Worm (Caenorhabditis elegans) whole organism, L2 larva: ENCODE data around the gene ptr-15.

ENCODE experiments used
- C34F6.9 ChIP-seq: fragments of 150-350 bp; optimal IDR thresholded peaks from 2 replicates; lab custom pipeline; 2014; ENCODE audit warnings: missing biosample characterization, missing genetic modification characterization
- F13H6.1 ChIP-seq: sonication (generic microtip); optimal IDR thresholded peaks from 2 replicates; lab custom pipeline; 2016; ENCODE audit warnings: missing genetic modification characterization, missing compliant biosample characterization
- R02D3.7 ChIP-seq: fragments of 150-350 bp; optimal IDR thresholded peaks from 2 replicates; lab custom pipeline; 2014; ENCODE audit warnings: missing biosample characterization, missing genetic modification characterization
- Y55F3AM.14 ChIP-seq: fragments of 200-800 bp; sonication (Bioruptor generic); optimal IDR thresholded peaks from 2 replicates; lab custom pipeline; 2018; ENCODE audit warnings: mild to moderate bottlenecking, missing genetic modification characterization, missing compliant biosample characterization
- ZK546.5 ChIP-seq: sonication (generic microtip); optimal IDR thresholded peaks from 2 replicates; lab custom pipeline; 2017; ENCODE audit warnings: missing biosample characterization, missing genetic modification characterization
- aly-2 ChIP-seq: fragments of 150-350 bp; optimal IDR thresholded peaks from 2 replicates; lab custom pipeline; 2014; ENCODE audit warnings: missing biosample characterization, missing genetic modification characterization
- ama-1 ChIP-seq: fragments of 150-350 bp; optimal IDR thresholded peaks from 2 replicates; lab custom pipeline; 2018; ENCODE audit warnings: inconsistent platforms
- ceh-82 ChIP-seq: fragments of 150-350 bp; optimal IDR thresholded peaks from 2 replicates; lab custom pipeline; 2014; ENCODE audit warnings: missing biosample characterization, missing genetic modification characterization
- crh-2 ChIP-seq: sonication (generic microtip); optimal IDR thresholded peaks from 2 replicates; lab custom pipeline; 2017; ENCODE audit warnings: missing biosample characterization, missing genetic modification characterization
- dmd-4 ChIP-seq: sonication (generic microtip); optimal IDR thresholded peaks from 2 replicates; lab custom pipeline; 2017; ENCODE audit warnings: missing biosample characterization, missing genetic modification characterization
- elt-1 ChIP-seq: fragments of 150-350 bp; optimal IDR thresholded peaks from 2 replicates; lab custom pipeline; 2014; ENCODE audit warnings: missing biosample characterization, missing genetic modification characterization
- fos-1 ChIP-seq: fragments of 150-350 bp; optimal IDR thresholded peaks from 2 replicates; lab custom pipeline; 2014; ENCODE audit warnings: missing biosample characterization, missing genetic modification characterization
- gmeb-1 ChIP-seq: fragments of 150-350 bp; optimal IDR thresholded peaks from 2 replicates; lab custom pipeline; 2014; ENCODE audit warnings: missing biosample characterization, missing genetic modification characterization
- lin-11 ChIP-seq: fragments of 150-350 bp; sonication (generic microtip); optimal IDR thresholded peaks from 2 replicates; lab custom pipeline; 2014; ENCODE audit warnings: missing biosample characterization, missing genetic modification characterization, inconsistent platforms, mixed read lengths
- lin-13 ChIP-seq: fragments of 150-350 bp; optimal IDR thresholded peaks from 2 replicates; lab custom pipeline; 2014; ENCODE audit warnings: missing biosample characterization, missing genetic modification reagents, missing genetic modification characterization
- lin-39 ChIP-seq: fragments of 150-350 bp; optimal IDR thresholded peaks from 2 replicates; lab custom pipeline; 2014; ENCODE audit warnings: missing biosample characterization, missing genetic modification reagents, missing genetic modification characterization
- mab-5 ChIP-seq: fragments of 150-350 bp; optimal IDR thresholded peaks from 2 replicates; lab custom pipeline; 2014; ENCODE audit warnings: missing biosample characterization, missing genetic modification characterization
- mbf-1 ChIP-seq: sonication (generic microtip); optimal IDR thresholded peaks from 2 replicates; lab custom pipeline; 2017; ENCODE audit warnings: missing biosample characterization, missing genetic modification characterization
- mdl-1 ChIP-seq, 2 experiments: fragments of 150-350 bp in 1 of 2; sonication (generic microtip) in 1 of 2; optimal IDR thresholded peaks; 2 replicates each; lab custom pipeline; 2017; ENCODE audit warnings: missing biosample characterization in 2 of 2, missing genetic modification characterization in 2 of 2
- nhr-10 ChIP-seq: sonication (generic microtip); optimal IDR thresholded peaks from 2 replicates; lab custom pipeline; 2017; ENCODE audit warnings: missing biosample characterization, missing genetic modification characterization
- nhr-11 ChIP-seq: fragments of 150-350 bp; optimal IDR thresholded peaks from 2 replicates; lab custom pipeline; 2014; ENCODE audit warnings: missing biosample characterization, missing genetic modification characterization
- nhr-12 ChIP-seq: fragments of 150-350 bp; optimal IDR thresholded peaks from 2 replicates; lab custom pipeline; 2014; ENCODE audit warnings: missing biosample characterization, missing genetic modification characterization
- nhr-129 ChIP-seq: fragments of 150-350 bp; optimal IDR thresholded peaks from 2 replicates; lab custom pipeline; 2014; ENCODE audit warnings: missing biosample characterization, missing genetic modification characterization
- nhr-21 ChIP-seq: fragments of 150-350 bp; optimal IDR thresholded peaks from 2 replicates; lab custom pipeline; 2014; ENCODE audit warnings: missing biosample characterization, missing genetic modification characterization
- nhr-25 ChIP-seq: fragments of 150-350 bp; sonication (generic microtip); optimal IDR thresholded peaks from 3 replicates; lab custom pipeline; 2014; ENCODE audit warnings: missing biosample characterization, missing genetic modification characterization
- nhr-6 ChIP-seq: fragments of 150-350 bp; optimal IDR thresholded peaks from 2 replicates; lab custom pipeline; 2014; ENCODE audit warnings: missing biosample characterization, missing genetic modification characterization
- nhr-77 ChIP-seq: fragments of 150-350 bp; optimal IDR thresholded peaks from 2 replicates; lab custom pipeline; 2014; ENCODE audit warnings: missing biosample characterization, missing genetic modification characterization
- skn-1 ChIP-seq: sonication (generic microtip); optimal IDR thresholded peaks from 2 replicates; lab custom pipeline; 2017; ENCODE audit warnings: missing biosample characterization, missing genetic modification characterization
- sma-3 ChIP-seq: sonication (generic microtip); optimal IDR thresholded peaks from 2 replicates; lab custom pipeline; 2016; ENCODE audit warnings: missing genetic modification reagents, missing genetic modification characterization, missing compliant biosample characterization
- sma-9 ChIP-seq, 2 experiments: fragments of 150-350 bp in 1 of 2; sonication (generic microtip) in 1 of 2; optimal IDR thresholded peaks; 2 replicates each; lab custom pipeline; 2014 to 2016; ENCODE audit warnings: missing genetic modification characterization in 2 of 2, mild to moderate bottlenecking in 1 of 2, missing biosample characterization in 1 of 2, missing compliant biosample characterization in 1 of 2, missing genetic modification reagents in 1 of 2, moderate library complexity in 1 of 2
- snpc-4 ChIP-seq: fragments of 150-350 bp; optimal IDR thresholded peaks from 2 replicates; lab custom pipeline; 2014; ENCODE audit warnings: missing biosample characterization, missing genetic modification characterization
- unc-39 ChIP-seq: fragments of 150-350 bp; optimal IDR thresholded peaks from 2 replicates; lab custom pipeline; 2014; ENCODE audit warnings: missing biosample characterization, missing genetic modification characterization
- unc-55 ChIP-seq: fragments of 150-350 bp; sonication (generic microtip); optimal IDR thresholded peaks from 3 replicates; lab custom pipeline; 2014; ENCODE audit warnings: missing biosample characterization, missing genetic modification reagents, missing genetic modification characterization
- unc-62 ChIP-seq: fragments of 150-350 bp; optimal IDR thresholded peaks from 2 replicates; lab custom pipeline; 2014; ENCODE audit warnings: missing biosample characterization, missing genetic modification reagents, missing genetic modification characterization
- zag-1 ChIP-seq: fragments of 150-350 bp; optimal IDR thresholded peaks from 2 replicates; lab custom pipeline; 2014; ENCODE audit warnings: missing biosample characterization, missing genetic modification characterization
- ztf-1 ChIP-seq: fragments of 200-800 bp; sonication (Bioruptor generic); conservative IDR thresholded peaks from 2 replicates; pipeline ENCODE4 v1.3.6; 2022; ENCODE audit warnings: missing genetic modification characterization, missing compliant biosample characterization
- ztf-4 ChIP-seq: fragments of 150-350 bp; optimal IDR thresholded peaks from 2 replicates; lab custom pipeline; 2014; ENCODE audit warnings: missing biosample characterization, missing genetic modification characterization

The ptr-15 gene

DNA sequence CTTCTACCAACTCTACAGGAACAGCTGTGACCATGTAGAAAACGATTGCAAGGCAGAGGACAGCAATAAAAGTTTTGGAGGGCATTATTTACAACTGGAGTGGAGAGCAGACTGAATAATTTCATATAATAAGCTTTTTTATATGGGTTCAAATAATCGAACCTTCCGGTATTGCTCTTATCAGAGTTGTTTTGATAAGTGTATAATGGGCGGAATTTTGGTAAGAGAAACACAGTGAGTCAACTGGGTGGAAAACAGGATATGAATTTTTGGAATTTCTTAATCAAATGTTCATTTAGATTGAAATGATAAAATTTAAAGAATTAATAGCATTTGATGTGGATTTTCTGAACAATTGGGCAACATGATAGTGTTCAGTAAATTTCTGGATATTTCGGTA is 20.0 kb downstream of the ptr-15 start, which contains the start of gene Y57E12B.11:
Gene Y57E12B.11, minus strand, starts transcription at position 101 of the 400 bp plus-strand sequence.
- TF ChIP-seq unc-55 (no peak), aly-2 (tag; lab: Kevin White, UChicago) (no peak), dmd-4 (tag; lab: Kevin White, UChicago) (no peak), nhr-25 (tag; lab: Kevin White, UChicago) (no peak), elt-1 (no peak), Y55F3AM.14 (GFP tag; lab: Kevin White, UChicago) (no peak), gmeb-1 (tag; lab: Kevin White, UChicago) (no peak), zag-1 (no peak), nhr-21 (tag; lab: Kevin White, UChicago) (no peak)
- TF ChIP-seq, all 48 proteins: peak for 0

DNA sequence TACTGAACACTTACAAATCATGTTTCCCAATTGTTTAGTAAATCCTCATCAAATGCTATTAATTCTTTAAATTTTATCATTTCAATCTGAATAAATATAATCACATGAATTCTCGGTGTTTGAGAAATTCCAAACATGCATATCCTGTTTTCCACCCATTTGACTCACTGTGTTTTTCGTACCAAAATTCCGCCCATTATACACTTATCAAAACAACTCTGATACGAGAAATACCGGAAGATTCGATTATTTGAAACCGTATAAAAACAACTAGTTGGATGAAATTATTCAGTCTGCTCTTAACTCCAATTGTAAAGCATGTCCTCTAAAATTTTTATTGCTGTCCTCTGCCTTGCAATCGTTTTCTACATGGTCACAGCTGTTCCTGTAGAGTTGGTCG is 21.6 kb downstream of the ptr-15 start, which contains the start of gene Y57E12B.1:
Gene Y57E12B.1, plus strand, starts transcription at position 301 of the 400 bp plus-strand sequence.
- TF ChIP-seq nhr-129 (tag; lab: Kevin White, UChicago) (no peak), lin-39 (tag; lab: Kevin White, UChicago) (no peak), mbf-1 (tag; lab: Kevin White, UChicago) (no peak), nhr-25 (tag; lab: Kevin White, UChicago) (no peak), snpc-4 (tag; lab: Kevin White, UChicago) (no peak), gmeb-1 (tag; lab: Kevin White, UChicago) (no peak), nhr-77 (tag; lab: Kevin White, UChicago) (no peak), nhr-6 (no peak), elt-1 (no peak), ceh-82 (tag; lab: Kevin White, UChicago) (no peak)
- TF ChIP-seq, all 48 proteins: peak for 0

DNA sequence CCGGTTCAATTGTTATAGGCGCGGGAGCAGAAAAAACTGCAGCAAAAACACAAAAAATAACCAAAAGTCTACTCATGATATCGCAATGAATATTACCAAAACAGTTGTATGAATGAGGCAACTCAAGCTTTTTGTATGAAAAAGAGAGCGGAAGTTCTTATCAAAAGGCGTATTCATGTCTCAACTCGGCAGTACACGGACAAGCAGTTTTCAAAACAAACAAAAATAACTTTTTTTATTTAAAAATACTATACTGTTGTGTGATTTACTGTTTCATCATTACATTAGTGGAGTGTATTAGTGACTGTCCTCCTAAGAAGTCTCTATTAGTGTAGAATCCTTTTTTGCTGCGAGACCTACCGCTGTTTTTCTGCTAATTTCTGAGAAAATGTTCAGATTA is 22.4 kb downstream of the ptr-15 start, which contains the start of gene Y57E12B.4:
Gene Y57E12B.4, minus strand, starts transcription at position 101 of the 400 bp plus-strand sequence.
- TF ChIP-seq R02D3.7 (tag; lab: Kevin White, UChicago) = no peak
- TF ChIP-seq skn-1 (tag; lab: Kevin White, UChicago) = no peak
- no peak for TF ChIP-seq lin-11 (tag; lab: Kevin White, UChicago)
- no peak for TF ChIP-seq lin-39 (tag; lab: Kevin White, UChicago)
- no peak for TF ChIP-seq sma-3 (GFP tag; lab: Kevin White, UChicago)

DNA sequence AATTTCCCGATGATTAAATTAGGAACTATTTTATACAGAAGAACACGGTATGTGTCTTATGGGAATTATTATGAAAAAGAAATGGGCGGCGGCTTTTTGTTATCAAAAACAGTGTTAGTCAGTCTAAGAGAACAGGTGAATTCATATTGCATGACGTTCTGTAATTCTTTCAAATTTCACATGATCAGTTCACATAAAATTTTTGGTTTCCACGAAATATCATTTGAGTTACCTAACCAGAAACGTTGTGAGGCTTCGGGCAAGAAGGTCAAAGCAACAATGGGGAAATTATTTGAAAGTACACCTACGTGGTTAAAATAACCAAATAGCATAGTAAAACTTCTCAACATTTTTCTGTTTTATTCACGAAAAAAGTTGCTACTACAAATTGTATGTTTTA is 33.9 kb downstream of the ptr-15 start, which contains the start of gene Y57E12B.10:
Gene Y57E12B.10, minus strand, starts transcription at position 101 of the 400 bp plus-strand sequence.
- TF ChIP-seq ztf-4 (tag; lab: Kevin White, UChicago) = no peak
- no peak for TF ChIP-seq fos-1
- no peak for TF ChIP-seq nhr-25 (tag; lab: Kevin White, UChicago)
- no peak for TF ChIP-seq nhr-12 (tag; lab: Kevin White, UChicago)
- no peak for TF ChIP-seq nhr-10 (tag; lab: Kevin White, UChicago)
- TF ChIP-seq ZK546.5 = no peak
- no peak for TF ChIP-seq C34F6.9 (tag; lab: Kevin White, UChicago)

DNA sequence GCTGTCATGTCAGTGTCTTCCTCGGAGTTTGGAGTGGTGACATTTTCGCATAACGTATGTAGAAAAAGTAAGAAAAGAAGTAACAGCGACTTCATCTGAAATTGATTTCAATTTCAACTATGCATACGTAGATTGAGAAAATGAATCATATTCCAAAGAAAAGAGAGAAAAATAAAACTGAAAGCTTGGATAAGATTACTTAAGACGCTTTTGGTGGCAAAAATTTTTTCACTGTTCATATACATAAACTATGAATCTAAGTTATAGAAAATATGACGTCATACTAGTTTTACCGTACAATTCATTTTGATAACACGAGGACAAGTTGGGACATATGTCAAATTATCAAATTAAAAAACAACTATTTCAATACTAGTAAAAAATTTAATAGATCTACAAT is 35.6 kb downstream of the ptr-15 start, which contains the start of gene lipl-6:
Gene lipl-6, minus strand, starts transcription at position 101 of the 400 bp plus-strand sequence.
- TF ChIP-seq lin-13 (no peak), unc-62 (GFP tag; lab: Kevin White, UChicago) (no peak), sma-9 (GFP tag; optimal IDR thresholded peaks at IDR 0.05; lab: Kevin White, UChicago) (no peak), sma-9 (tag; optimal IDR thresholded peaks at IDR 0.05; lab: Kevin White, UChicago) (no peak), zag-1 (no peak), sma-3 (GFP tag; lab: Kevin White, UChicago) (no peak), snpc-4 (tag; lab: Kevin White, UChicago) (no peak), nhr-6 (no peak), ZK546.5 (no peak), fos-1 (no peak)

DNA sequence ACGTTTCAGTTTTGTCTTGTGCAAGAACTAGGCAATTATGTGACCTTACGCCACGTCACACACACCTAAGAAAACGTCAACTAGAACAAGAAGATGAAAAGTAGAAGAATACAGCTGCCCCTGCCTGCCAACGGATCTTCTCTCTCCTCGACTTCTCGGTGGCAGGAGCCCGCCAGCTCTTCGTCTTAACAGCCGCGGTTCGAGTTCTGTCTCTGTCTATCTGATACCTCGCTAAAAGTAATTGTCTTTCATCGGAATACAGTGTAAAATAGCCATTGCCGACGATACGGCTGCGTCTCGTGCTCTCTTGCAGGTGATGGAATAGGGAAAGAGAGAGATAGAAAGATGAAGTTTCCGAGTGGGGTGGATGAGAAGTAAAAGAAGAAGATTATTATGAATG is 39.5 kb downstream of the ptr-15 start:
- no peak for TF ChIP-seq mdl-1 (tag; optimal IDR thresholded peaks at IDR 0.05; lab: Kevin White, UChicago)
- peak; percentile 36 for TF ChIP-seq sma-9 (GFP tag; optimal IDR thresholded peaks at IDR 0.05; lab: Kevin White, UChicago)
- TF ChIP-seq sma-9 (tag; optimal IDR thresholded peaks at IDR 0.05; lab: Kevin White, UChicago) = no peak
- no peak for TF ChIP-seq unc-39 (tag; lab: Kevin White, UChicago)
- no peak for TF ChIP-seq ama-1 (lab: Kevin White, UChicago)
- no peak for TF ChIP-seq elt-1
- TF ChIP-seq zag-1 = no peak
- no peak for TF ChIP-seq nhr-21 (tag; lab: Kevin White, UChicago)
- TF ChIP-seq unc-62 (GFP tag; lab: Kevin White, UChicago) = no peak
- peak; percentile 7 for TF ChIP-seq nhr-129 (tag; lab: Kevin White, UChicago)
- peak; percentile 44 for TF ChIP-seq F13H6.1 (tag; lab: Kevin White, UChicago)
- no peak for TF ChIP-seq nhr-11 (tag; lab: Kevin White, UChicago)
- TF ChIP-seq mab-5 (tag; lab: Kevin White, UChicago) = no peak
- no peak for TF ChIP-seq gmeb-1 (tag; lab: Kevin White, UChicago)
- TF ChIP-seq crh-2 (tag; lab: Kevin White, UChicago) = no peak
- TF ChIP-seq C34F6.9 (tag; lab: Kevin White, UChicago) = no peak
- TF ChIP-seq lin-13 = no peak
- TF ChIP-seq fos-1 = no peak
- TF ChIP-seq ztf-1 (GFP tag; lab: Robert Waterston, UW) = no peak
- no peak for TF ChIP-seq ceh-82 (tag; lab: Kevin White, UChicago)
